Worm (Caenorhabditis elegans) whole organism, young adult: ENCODE measurements around the gene nhr-219.

ENCODE experiments used
- B0019.2 ChIP-seq: fragments of 200-800 bp; sonication (Bioruptor generic); conservative IDR thresholded peaks from 2 replicates; pipeline ENCODE4 v1.3.6; 2022; ENCODE audit warnings: missing genetic modification reagents, missing genetic modification characterization, missing compliant biosample characterization
- C06A6.2 ChIP-seq: fragments of 200-800 bp; sonication (Bioruptor generic); conservative IDR thresholded peaks from 2 replicates; pipeline ENCODE4 v1.3.6; 2022; ENCODE audit warnings: missing genetic modification characterization, missing compliant biosample characterization
- F22D6.2 ChIP-seq: sonication (generic microtip); optimal IDR thresholded peaks from 2 replicates; lab custom pipeline; 2016; ENCODE audit warnings: mild to moderate bottlenecking, missing genetic modification characterization, missing compliant biosample characterization
- F49E8.2 ChIP-seq: sonication (generic microtip); optimal IDR thresholded peaks from 3 replicates; lab custom pipeline; 2017; ENCODE audit warnings: missing genetic modification characterization, mild to moderate bottlenecking, missing compliant biosample characterization, antibody characterized with exemption, moderate library complexity; ENCODE audit not compliant: insufficient read depth
- F52B5.7 ChIP-seq: sonication (generic microtip); optimal IDR thresholded peaks from 2 replicates; lab custom pipeline; 2016; ENCODE audit warnings: mild to moderate bottlenecking, missing genetic modification characterization, missing compliant biosample characterization
- F57A8.1 ChIP-seq: fragments of 200-800 bp; sonication (Bioruptor generic); optimal IDR thresholded peaks from 2 replicates; lab custom pipeline; 2018; ENCODE audit warnings: mild to moderate bottlenecking, missing genetic modification characterization, moderate library complexity, missing compliant biosample characterization
- K11D2.4 ChIP-seq: fragments of 200-800 bp; sonication (Bioruptor generic); IDR thresholded peaks from 2 replicates; pipeline ENCODE4 v1.3.6; 2022; ENCODE audit warnings: missing genetic modification reagents, missing genetic modification characterization, missing compliant biosample characterization
- K12H6.12 ChIP-seq: fragments of 200-800 bp; sonication (Bioruptor generic); optimal IDR thresholded peaks from 2 replicates; lab custom pipeline; 2018; ENCODE audit warnings: mild to moderate bottlenecking, missing genetic modification characterization, missing compliant biosample characterization
- T07F8.4 ChIP-seq: sonication (generic microtip); optimal IDR thresholded peaks from 2 replicates; lab custom pipeline; 2016; ENCODE audit warnings: mild to moderate bottlenecking, missing genetic modification characterization, moderate library complexity, missing compliant biosample characterization
- Y67H2A.10 ChIP-seq: fragments of 200-800 bp; sonication (Bioruptor generic); conservative IDR thresholded peaks from 2 replicates; pipeline ENCODE4 v1.3.6; 2022; ENCODE audit warnings: missing genetic modification reagents, missing genetic modification characterization, missing compliant biosample characterization
- Y95B8A.8 ChIP-seq: fragments of 200-800 bp; sonication (Bioruptor generic); IDR thresholded peaks from 2 replicates; pipeline ENCODE4 v1.3.6; 2022; ENCODE audit warnings: missing genetic modification reagents, missing genetic modification characterization, missing compliant biosample characterization
- akir-1 ChIP-seq: fragments of 200-800 bp; sonication (Bioruptor generic); optimal IDR thresholded peaks from 2 replicates; lab custom pipeline; 2018; ENCODE audit warnings: mild to moderate bottlenecking, missing genetic modification characterization, moderate library complexity, missing compliant biosample characterization
- ama-1 ChIP-seq, 3 experiments: fragments of 150-350 bp in 1 of 3; sonication (generic microtip) in 2 of 3; optimal IDR thresholded peaks; 2 replicates each; lab custom pipeline; 2014 to 2018; ENCODE audit warnings: missing biosample characterization in 2 of 3, missing genetic modification characterization in 2 of 3, missing genetic modification reagents in 2 of 3
- atf-7 ChIP-seq: sonication (generic microtip); optimal IDR thresholded peaks from 2 replicates; lab custom pipeline; 2017; ENCODE audit warnings: mild to moderate bottlenecking, missing genetic modification characterization, missing compliant biosample characterization
- athp-1 ChIP-seq: sonication (generic microtip); optimal IDR thresholded peaks from 2 replicates; lab custom pipeline; 2017; ENCODE audit warnings: mild to moderate bottlenecking, missing genetic modification characterization, missing compliant biosample characterization
- attf-3 ChIP-seq: fragments of 200-800 bp; sonication (Bioruptor generic); conservative IDR thresholded peaks from 2 replicates; pipeline ENCODE4 v1.3.6; 2022; ENCODE audit warnings: missing genetic modification reagents, missing genetic modification characterization, missing compliant biosample characterization
- bed-2 ChIP-seq: fragments of 200-800 bp; sonication (Bioruptor generic); IDR thresholded peaks from 2 replicates; pipeline ENCODE4 v1.3.6; 2022; ENCODE audit warnings: missing genetic modification reagents, missing genetic modification characterization, missing compliant biosample characterization
- ceh-100 ChIP-seq: fragments of 200-800 bp; sonication (Bioruptor generic); IDR thresholded peaks from 2 replicates; pipeline ENCODE4 v1.3.6; 2022; ENCODE audit warnings: missing genetic modification reagents, missing genetic modification characterization, missing compliant biosample characterization
- ceh-40 ChIP-seq: fragments of 200-800 bp; sonication (Bioruptor generic); IDR thresholded peaks from 2 replicates; pipeline ENCODE4 v1.3.6; 2022; ENCODE audit warnings: missing genetic modification characterization, missing compliant biosample characterization
- ceh-79 ChIP-seq: sonication (generic microtip); optimal IDR thresholded peaks from 2 replicates; lab custom pipeline; 2017; ENCODE audit warnings: mild to moderate bottlenecking, missing genetic modification characterization, missing compliant biosample characterization
- die-1 ChIP-seq: sonication (generic microtip); optimal IDR thresholded peaks from 2 replicates; lab custom pipeline; 2016; ENCODE audit warnings: missing genotype, mild to moderate bottlenecking, missing genetic modification characterization, missing compliant biosample characterization
- dpl-1 ChIP-seq: fragments of 150-350 bp; optimal IDR thresholded peaks from 2 replicates; lab custom pipeline; 2014; ENCODE audit warnings: missing biosample characterization, missing genetic modification reagents, missing genetic modification characterization
- egl-44 ChIP-seq: fragments of 200-800 bp; sonication (Bioruptor generic); IDR thresholded peaks from 2 replicates; pipeline ENCODE4 v1.3.6; 2022; ENCODE audit warnings: missing genetic modification reagents, missing genetic modification characterization, missing compliant biosample characterization
- egrh-3 ChIP-seq: fragments of 200-800 bp; sonication (Bioruptor generic); IDR thresholded peaks from 2 replicates; pipeline ENCODE4 v1.3.6; 2022; ENCODE audit warnings: missing genetic modification reagents, missing genetic modification characterization, missing compliant biosample characterization
- hlh-12 ChIP-seq: sonication (generic microtip); optimal IDR thresholded peaks from 2 replicates; lab custom pipeline; 2016; ENCODE audit warnings: missing genetic modification characterization, missing compliant biosample characterization
- hmg-1.2 ChIP-seq: fragments of 200-800 bp; sonication (Bioruptor generic); IDR thresholded peaks from 2 replicates; pipeline ENCODE4 v1.3.6; 2022; ENCODE audit warnings: missing genetic modification reagents, missing genetic modification characterization, missing compliant biosample characterization
- hmg-20 ChIP-seq: fragments of 200-800 bp; sonication (Bioruptor generic); IDR thresholded peaks from 2 replicates; pipeline ENCODE4 v1.3.6; 2022; ENCODE audit warnings: missing genetic modification reagents, missing genetic modification characterization, missing compliant biosample characterization
- let-526 ChIP-seq: fragments of 200-800 bp; sonication (Bioruptor generic); IDR thresholded peaks from 2 replicates; pipeline ENCODE4 v1.3.6; 2022; ENCODE audit warnings: missing genetic modification reagents, missing genetic modification characterization, missing compliant biosample characterization
- let-607 ChIP-seq, 2 experiments: fragments of 200-800 bp in 1 of 2; sonication (Bioruptor generic) in 1 of 2; sonication (generic microtip) in 1 of 2; optimal IDR thresholded peaks; 2 replicates each; lab custom pipeline; 2016 to 2018; ENCODE audit warnings: mild to moderate bottlenecking in 2 of 2, missing compliant biosample characterization in 2 of 2, missing genetic modification characterization in 2 of 2, moderate library complexity in 2 of 2, missing genotype in 1 of 2
- lin-35 ChIP-seq, 3 experiments: fragments of 150-350 bp in 2 of 3; sonication (generic microtip) in 1 of 3; optimal IDR thresholded peaks; 2 replicates each; lab custom pipeline; 2014 to 2018; ENCODE audit warnings: missing biosample characterization in 3 of 3, missing genetic modification characterization in 3 of 3, missing genetic modification reagents in 3 of 3
- lin-54 ChIP-seq: fragments of 200-800 bp; sonication (Bioruptor generic); optimal IDR thresholded peaks from 2 replicates; lab custom pipeline; 2018; ENCODE audit warnings: mild to moderate bottlenecking, missing genetic modification characterization, missing compliant biosample characterization
- madf-10 ChIP-seq: sonication (generic microtip); optimal IDR thresholded peaks from 2 replicates; lab custom pipeline; 2016; ENCODE audit warnings: mild to moderate bottlenecking, missing genetic modification characterization, missing compliant biosample characterization
- madf-3 ChIP-seq: fragments of 200-800 bp; sonication (Bioruptor generic); IDR thresholded peaks from 2 replicates; pipeline ENCODE4 v1.3.6; 2022; ENCODE audit warnings: missing genetic modification reagents, missing genetic modification characterization, missing compliant biosample characterization
- madf-8 ChIP-seq: fragments of 200-800 bp; sonication (Bioruptor generic); conservative IDR thresholded peaks from 2 replicates; pipeline ENCODE4 v1.3.6; 2022; ENCODE audit warnings: missing genetic modification reagents, missing genetic modification characterization, missing compliant biosample characterization
- mcd-1 ChIP-seq: fragments of 200-800 bp; sonication (Bioruptor generic); IDR thresholded peaks from 2 replicates; pipeline ENCODE4 v1.3.6; 2022; ENCODE audit warnings: missing genetic modification reagents, missing genetic modification characterization, missing compliant biosample characterization
- mes-4 ChIP-seq: sonication (generic microtip); optimal IDR thresholded peaks from 2 replicates; lab custom pipeline; 2016; ENCODE audit warnings: missing genotype, missing genetic modification characterization, missing compliant biosample characterization
- mxl-1 ChIP-seq: sonication (generic microtip); optimal IDR thresholded peaks from 2 replicates; lab custom pipeline; 2016; ENCODE audit warnings: missing genetic modification characterization, missing compliant biosample characterization
- nhr-179 ChIP-seq: sonication (generic microtip); optimal IDR thresholded peaks from 2 replicates; lab custom pipeline; 2016; ENCODE audit warnings: mild to moderate bottlenecking, missing genetic modification characterization, missing compliant biosample characterization
- nhr-27 ChIP-seq: fragments of 200-800 bp; sonication (Bioruptor generic); optimal IDR thresholded peaks from 2 replicates; lab custom pipeline; 2018; ENCODE audit warnings: mild to moderate bottlenecking, missing genetic modification characterization, moderate library complexity, missing compliant biosample characterization
- nhr-80 ChIP-seq: sonication (generic microtip); optimal IDR thresholded peaks from 2 replicates; lab custom pipeline; 2016; ENCODE audit warnings: missing genetic modification characterization, missing compliant biosample characterization
- nhr-90 ChIP-seq: sonication (generic microtip); optimal IDR thresholded peaks from 2 replicates; lab custom pipeline; 2016; ENCODE audit warnings: missing genotype, mild to moderate bottlenecking, missing genetic modification characterization, missing compliant biosample characterization
- pbrm-1 ChIP-seq: fragments of 200-800 bp; sonication (Bioruptor generic); IDR thresholded peaks from 2 replicates; pipeline ENCODE4 v1.3.6; 2022; ENCODE audit warnings: missing genetic modification reagents, missing genetic modification characterization, missing compliant biosample characterization
- tlf-1 ChIP-seq: fragments of 200-800 bp; sonication (Bioruptor generic); optimal IDR thresholded peaks from 2 replicates; lab custom pipeline; 2018; ENCODE audit warnings: mild to moderate bottlenecking, missing genetic modification characterization, missing compliant biosample characterization
- unc-130 ChIP-seq: sonication (generic microtip); optimal IDR thresholded peaks from 2 replicates; lab custom pipeline; 2016; ENCODE audit warnings: missing genetic modification reagents, missing genetic modification characterization, missing compliant biosample characterization
- ztf-3 ChIP-seq: fragments of 200-800 bp; sonication (Bioruptor generic); optimal IDR thresholded peaks from 2 replicates; lab custom pipeline; 2018; ENCODE audit warnings: mild to moderate bottlenecking, missing genetic modification characterization, missing compliant biosample characterization

Gene nhr-219

DNA sequence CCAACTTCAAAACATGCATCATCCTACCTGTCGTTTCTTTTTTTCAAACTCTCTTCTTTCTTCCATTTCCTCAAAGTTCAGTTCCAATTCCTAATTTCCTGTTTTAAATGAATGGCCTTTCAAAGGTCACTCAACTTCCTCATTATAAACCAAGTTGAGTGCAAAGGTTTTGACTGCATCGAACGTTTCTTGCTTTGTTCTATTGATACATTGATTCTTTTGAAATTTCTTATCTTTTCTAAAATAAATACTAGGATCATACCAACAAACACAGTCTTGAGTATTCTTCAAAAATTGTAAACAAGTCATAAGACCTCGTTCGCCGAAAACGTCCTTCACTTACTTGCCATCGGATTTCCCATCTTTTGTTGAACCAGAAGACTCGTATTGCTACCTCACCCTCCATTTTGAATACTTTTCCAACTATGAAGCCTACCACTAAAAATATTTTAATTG is 24.2 kb upstream of the nhr-219 start, which contains the start of gene F59E11.7:
Gene F59E11.7 (plus strand): TSS at position 51 of the 456 bp plus-strand sequence.
- TF ChIP-seq egl-44 (GFP tag; lab: Robert Waterston, UW) (no peak), dpl-1 (GFP tag; lab: Kevin White, UChicago) (no peak), pbrm-1 (no peak), B0019.2 (GFP tag; lab: Robert Waterston, UW) (no peak), nhr-179 (tag; lab: Kevin White, UChicago) (no peak), ceh-100 (GFP tag; lab: Robert Waterston, UW) (no peak), mes-4 (tag; lab: Kevin White, UChicago) (no peak), C06A6.2 (GFP tag; lab: Robert Waterston, UW) (no peak), F22D6.2 (tag; lab: Kevin White, UChicago) (no peak), hmg-20 (GFP tag; lab: Robert Waterston, UW) (no peak), unc-130 (GFP tag; lab: Kevin White, UChicago) (no peak), let-607 (tag; optimal IDR thresholded peaks at IDR 0.05; lab: Kevin White, UChicago) (no peak), athp-1 (tag; lab: Kevin White, UChicago) (no peak), die-1 (tag; lab: Kevin White, UChicago) (no peak), madf-8 (GFP tag; lab: Robert Waterston, UW) (no peak)
- TF ChIP-seq, all 124 proteins: peak for 0

DNA sequence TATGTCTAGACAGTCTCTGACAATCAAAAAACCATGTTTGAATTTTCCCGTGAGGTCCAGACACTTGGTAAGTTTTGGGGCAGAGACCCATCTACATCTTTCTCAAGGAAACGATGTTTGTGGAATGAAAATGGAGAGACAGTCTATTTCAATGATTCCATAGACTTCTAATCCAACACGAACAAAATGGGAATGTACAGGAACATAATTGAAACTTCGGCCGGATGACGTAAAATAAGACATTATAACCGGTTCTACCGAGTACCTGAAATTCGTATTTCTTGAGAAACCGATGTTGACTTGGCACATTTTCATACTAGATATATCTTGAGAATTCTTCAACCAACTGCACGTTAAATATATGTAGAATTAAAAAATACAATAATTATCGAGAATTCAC is 22.1 kb upstream of the nhr-219 start, which contains the start of gene str-87:
Gene str-87 (minus strand): TSS at position 101 of the 400 bp plus-strand sequence.
- TF ChIP-seq hlh-12 (tag; lab: Kevin White, UChicago) (no peak), T07F8.4 (tag; lab: Kevin White, UChicago) (no peak), F52B5.7 (tag; lab: Kevin White, UChicago) (no peak), F57A8.1 (no peak), lin-35 (GFP tag; optimal IDR thresholded peaks at IDR 0.05; lab: Kevin White, UChicago) (no peak), nhr-27 (tag; lab: Kevin White, UChicago) (no peak), egrh-3 (GFP tag; lab: Robert Waterston, UW) (no peak), pbrm-1 (no peak), attf-3 (no peak), ztf-3 (GFP tag; lab: Kevin White, UChicago) (no peak), ama-1 (optimal IDR thresholded peaks at IDR 0.05; lab: Kevin White, UChicago) (no peak), ama-1 (GFP tag; optimal IDR thresholded peaks at IDR 0.05; lab: Kevin White, UChicago) (no peak), mcd-1 (GFP tag; lab: Robert Waterston, UW) (no peak), ceh-40 (GFP tag; lab: Robert Waterston, UW) (no peak), nhr-90 (no peak), madf-10 (tag; lab: Kevin White, UChicago) (no peak), die-1 (tag; lab: Kevin White, UChicago) (no peak), dpl-1 (GFP tag; lab: Kevin White, UChicago) (no peak), let-526 (GFP tag; lab: Robert Waterston, UW) (no peak), Y67H2A.10 (GFP tag; lab: Robert Waterston, UW) (no peak), ceh-79 (tag; lab: Kevin White, UChicago) (no peak)

- no peak for TF ChIP-seq bed-2
- no peak for TF ChIP-seq K11D2.4 (GFP tag; lab: Robert Waterston, UW)
- no peak for TF ChIP-seq K12H6.12 (tag; lab: Kevin White, UChicago)
- TF ChIP-seq nhr-80: no peak
- no peak for TF ChIP-seq atf-7 (tag; lab: Kevin White, UChicago)
- TF ChIP-seq akir-1: no peak
- no peak for TF ChIP-seq nhr-27 (tag; lab: Kevin White, UChicago)
- no peak for TF ChIP-seq hmg-1.2 (GFP tag; lab: Robert Waterston, UW)
- no peak for TF ChIP-seq tlf-1 (GFP tag; lab: Kevin White, UChicago)
- TF ChIP-seq Y95B8A.8: no peak
- no peak for TF ChIP-seq mxl-1 (tag; lab: Kevin White, UChicago)
- no peak for TF ChIP-seq lin-54 (GFP tag; lab: Kevin White, UChicago)
- TF ChIP-seq F49E8.2: no peak
- no peak for TF ChIP-seq madf-3 (GFP tag; lab: Robert Waterston, UW)
- TF ChIP-seq, all 124 proteins: peak for 0
Observed at ce11 chrV:8985740-8986139, 19.8 kb upstream of the nhr-219 start, which contains the start of gene str-85. str-85 (minus strand) TSS chrV:8985840.
